Fruit fly (Drosophila melanogaster) whole organism, wandering third instar larva: ENCODE results near the gene Tpst.

Source experiments
- CG9705 ChIP-seq: fragments of 200-800 bp; sonication (Bioruptor generic); optimal IDR thresholded peaks from 2 replicates; lab custom pipeline; 2018; ENCODE audit warnings: missing biosample characterization, mild to moderate bottlenecking, missing genetic modification characterization
- Mio ChIP-seq: sonication (Bioruptor generic); optimal IDR thresholded peaks from 2 replicates; lab custom pipeline; 2016; ENCODE audit warnings: missing biosample characterization, missing genetic modification characterization
- OdsH ChIP-seq: fragments of 200-800 bp; sonication (Bioruptor generic); optimal IDR thresholded peaks from 2 replicates; lab custom pipeline; 2016; ENCODE audit warnings: missing biosample characterization, mild to moderate bottlenecking, missing genetic modification characterization
- br ChIP-seq: fragments of 200-800 bp; sonication (Bioruptor generic); optimal IDR thresholded peaks from 2 replicates; lab custom pipeline; 2016; ENCODE audit warnings: missing biosample characterization, missing genetic modification characterization
- dl ChIP-seq, 2 experiments: fragments of 175-275, 200-275 bp in 1 of 2; fragments of 200-275 bp in 1 of 2; sonication (Bioruptor generic); optimal IDR thresholded peaks; lab custom pipeline; 2018; ENCODE audit warnings: mild to moderate bottlenecking in 2 of 2, missing biosample characterization in 2 of 2, missing genetic modification characterization in 2 of 2, moderate library complexity in 2 of 2; ENCODE audit not compliant: partially characterized antibody in 2 of 2, insufficient read depth in 1 of 2
- h ChIP-seq: fragments of 200-800 bp; sonication (Bioruptor generic); optimal IDR thresholded peaks from 3 replicates; lab custom pipeline; 2016; ENCODE audit warnings: missing biosample characterization, mild to moderate bottlenecking, missing genetic modification characterization
- pan ChIP-seq: fragments of >200 bp; optimal IDR thresholded peaks from 2 replicates; lab custom pipeline; 2017
- sv ChIP-seq: fragments of 200-800 bp; sonication (Bioruptor generic); optimal IDR thresholded peaks from 3 replicates; lab custom pipeline; 2016; ENCODE audit warnings: missing biosample characterization, missing genetic modification characterization
- usp ChIP-seq: fragments of >200 bp; optimal IDR thresholded peaks from 2 replicates; lab custom pipeline; 2017; ENCODE audit warnings: missing biosample characterization, missing genetic modification characterization

dm6 chrX:13561371-13561770 lies 2.3 kb upstream of the Tpst start, which contains the start of gene CG32633:
- TF ChIP-seq br, result no peak
- TF ChIP-seq Mio (GFP tag; lab: Kevin White, UChicago), result no peak
- TF ChIP-seq dl (GFP tag; optimal IDR thresholded peaks at IDR 0.05; lab: Kevin White, UChicago; ENCODE audit: insufficient read depth in 1 of 2, partially characterized antibody in 2 of 2), result no peak
- TF ChIP-seq OdsH (GFP tag; lab: Kevin White, UChicago), result no peak
- no peak for TF ChIP-seq usp (GFP tag; lab: Kevin White, UChicago)
- no peak for TF ChIP-seq CG9705 (GFP tag; lab: Kevin White, UChicago)
- TF ChIP-seq sv (GFP tag; lab: Kevin White, UChicago), result no peak
- no peak for TF ChIP-seq pan (lab: Kevin White, UChicago)
- no peak for TF ChIP-seq h
